Fruit fly (Drosophila melanogaster) whole organism, prepupa: ENCODE results near the gene Cht11.

Experiments used
- CG10669 ChIP-seq: fragments of 200-800 bp; sonication (Bioruptor generic); optimal IDR thresholded peaks from 3 replicates; lab custom pipeline; 2018; ENCODE audit warnings: missing biosample characterization, mild to moderate bottlenecking, missing genetic modification characterization, moderate library complexity
- CG11294 ChIP-seq: fragments of 200-800 bp; sonication (Bioruptor generic); IDR thresholded peaks from 2 replicates; pipeline ENCODE4 v1.3.6; 2022; ENCODE audit warnings: missing biosample characterization, missing genetic modification characterization
- CG11762 ChIP-seq: fragments of 200-800 bp; sonication (Bioruptor generic); optimal IDR thresholded peaks from 3 replicates; lab custom pipeline; 2016; ENCODE audit warnings: missing biosample characterization, missing genetic modification characterization; ENCODE audit not compliant: insufficient read depth
- CG11902 ChIP-seq: fragments of 200-800 bp; sonication (Bioruptor generic); optimal IDR thresholded peaks from 3 replicates; lab custom pipeline; 2016; ENCODE audit warnings: missing biosample characterization, missing genetic modification characterization
- CG15336 ChIP-seq: fragments of 200-800 bp; sonication (Bioruptor generic); IDR thresholded peaks from 2 replicates; pipeline ENCODE4 v1.3.6; 2022; ENCODE audit warnings: missing biosample characterization, missing genetic modification characterization
- CG16779 ChIP-seq: fragments of 200-800 bp; sonication (Bioruptor generic); optimal IDR thresholded peaks from 3 replicates; lab custom pipeline; 2017; ENCODE audit warnings: missing biosample characterization, mild to moderate bottlenecking, missing genetic modification characterization
- CG32006 ChIP-seq: fragments of 200-800 bp; sonication (Bioruptor generic); optimal IDR thresholded peaks from 3 replicates; lab custom pipeline; 2017; ENCODE audit warnings: missing biosample characterization, mild to moderate bottlenecking, missing genetic modification characterization
- CG3919 ChIP-seq: fragments of 200-800 bp; sonication (Bioruptor generic); optimal IDR thresholded peaks from 3 replicates; lab custom pipeline; 2016; ENCODE audit warnings: missing biosample characterization, missing genetic modification characterization
- CG4318 ChIP-seq: fragments of 200-800 bp; sonication (Bioruptor generic); optimal IDR thresholded peaks from 3 replicates; lab custom pipeline; 2017; ENCODE audit warnings: missing biosample characterization, mild to moderate bottlenecking, missing genetic modification characterization
- CG6163 ChIP-seq: fragments of 200-800 bp; sonication (Bioruptor generic); IDR thresholded peaks from 3 replicates; pipeline ENCODE4 v1.3.6; 2022; ENCODE audit warnings: missing biosample characterization, missing genetic modification characterization
- CG6276 ChIP-seq: fragments of 200-800 bp; sonication (Bioruptor generic); optimal IDR thresholded peaks from 2 replicates; lab custom pipeline; 2017; ENCODE audit warnings: missing biosample characterization, mild to moderate bottlenecking, missing genetic modification characterization
- CG6792 ChIP-seq: fragments of 200-800 bp; sonication (Bioruptor generic); optimal IDR thresholded peaks from 3 replicates; lab custom pipeline; 2016; ENCODE audit warnings: missing biosample characterization, missing genetic modification characterization
- CG6854 ChIP-seq: fragments of 200-800 bp; sonication (Bioruptor generic); optimal IDR thresholded peaks from 2 replicates; lab custom pipeline; 2017; ENCODE audit warnings: missing biosample characterization, mild to moderate bottlenecking, missing genetic modification characterization
- CG8119 ChIP-seq: fragments of 200-800 bp; sonication (Bioruptor generic); IDR thresholded peaks from 3 replicates; pipeline ENCODE4 v1.3.6; 2022; ENCODE audit warnings: missing biosample characterization, missing genetic modification characterization
- CG8319 ChIP-seq: fragments of 200-800 bp; sonication (Bioruptor generic); optimal IDR thresholded peaks from 3 replicates; lab custom pipeline; 2016; ENCODE audit warnings: missing biosample characterization, missing genetic modification characterization
- CG8632 ChIP-seq: fragments of 200-800 bp; sonication (Bioruptor generic); optimal IDR thresholded peaks from 3 replicates; lab custom pipeline; 2016; ENCODE audit warnings: missing biosample characterization, missing genetic modification characterization
- CG9139 ChIP-seq: fragments of 200-800 bp; sonication (Bioruptor generic); optimal IDR thresholded peaks from 3 replicates; lab custom pipeline; 2017; ENCODE audit warnings: missing biosample characterization, mild to moderate bottlenecking, missing genetic modification characterization
- Eip78C ChIP-seq: fragments of 200-800 bp; sonication (Bioruptor generic); peaks from one replicate; lab custom pipeline; 2016; ENCODE audit warnings: missing biosample characterization, missing genetic modification characterization
- Eip93F ChIP-seq: fragments of 200-800 bp; sonication (Bioruptor generic); optimal IDR thresholded peaks from 2 replicates; lab custom pipeline; 2016; ENCODE audit warnings: missing biosample characterization, mild to moderate bottlenecking, missing genetic modification characterization
- Ets21C ChIP-seq: fragments of 200-800 bp; sonication (Bioruptor generic); optimal IDR thresholded peaks from 3 replicates; lab custom pipeline; 2016; ENCODE audit warnings: missing biosample characterization, missing genetic modification characterization
- Hr38 ChIP-seq: sonication (Bioruptor generic); optimal IDR thresholded peaks from 2 replicates; lab custom pipeline; 2016; ENCODE audit warnings: missing biosample characterization, missing genetic modification characterization
- Hr39 ChIP-seq: fragments of 200-800 bp; sonication (Bioruptor generic); optimal IDR thresholded peaks from 2 replicates; lab custom pipeline; 2016; ENCODE audit warnings: missing biosample characterization, missing genetic modification characterization
- Hr4 ChIP-seq: fragments of 200-800 bp; sonication (Bioruptor generic); optimal IDR thresholded peaks from 3 replicates; lab custom pipeline; 2016; ENCODE audit warnings: missing biosample characterization, missing genetic modification characterization
- Met ChIP-seq: fragments of 200-800 bp; sonication (Bioruptor generic); optimal IDR thresholded peaks from 3 replicates; lab custom pipeline; 2016; ENCODE audit warnings: missing biosample characterization, missing genetic modification characterization
- OdsH ChIP-seq: fragments of 200-800 bp; sonication (Bioruptor generic); optimal IDR thresholded peaks from 3 replicates; lab custom pipeline; 2016; ENCODE audit warnings: missing biosample characterization, missing genetic modification characterization
- Smox ChIP-seq: fragments of 200-800 bp; sonication (Bioruptor generic); optimal IDR thresholded peaks from 3 replicates; lab custom pipeline; 2016; ENCODE audit warnings: missing biosample characterization, missing genetic modification characterization
- Sox102F ChIP-seq: fragments of 200-800 bp; sonication (Bioruptor generic); optimal IDR thresholded peaks from 2 replicates; lab custom pipeline; 2016; ENCODE audit warnings: missing biosample characterization, mild to moderate bottlenecking, missing genetic modification characterization
- Sox14 ChIP-seq: fragments of 200-800 bp; sonication (Bioruptor generic); optimal IDR thresholded peaks from 3 replicates; lab custom pipeline; 2016; ENCODE audit warnings: missing biosample characterization, missing genetic modification characterization
- achi ChIP-seq: fragments of 200-800 bp; sonication (Bioruptor generic); optimal IDR thresholded peaks from 3 replicates; lab custom pipeline; 2016; ENCODE audit warnings: missing biosample characterization, missing genetic modification characterization
- acj6 ChIP-seq: fragments of 200-800 bp; sonication (Bioruptor generic); optimal IDR thresholded peaks from 3 replicates; lab custom pipeline; 2016; ENCODE audit warnings: missing biosample characterization, missing genetic modification characterization
- dac ChIP-seq: fragments of 200-800 bp; sonication (Bioruptor generic); optimal IDR thresholded peaks from 2 replicates; lab custom pipeline; 2017; ENCODE audit warnings: missing biosample characterization, mild to moderate bottlenecking, missing genetic modification characterization
- dsx ChIP-seq: fragments of 200-800 bp; optimal IDR thresholded peaks from 3 replicates; lab custom pipeline; 2019; ENCODE audit warnings: missing biosample characterization, mild to moderate bottlenecking, missing genetic modification characterization, moderate library complexity; ENCODE audit not compliant: poor library complexity, severe bottlenecking
- eg ChIP-seq: fragments of 200-800 bp; sonication (Bioruptor generic); IDR thresholded peaks from 3 replicates; pipeline ENCODE4 v1.3.6; 2022; ENCODE audit warnings: missing biosample characterization, missing genetic modification characterization
- esn ChIP-seq: fragments of 200-800 bp; sonication (Bioruptor generic); optimal IDR thresholded peaks from 2 replicates; lab custom pipeline; 2016; ENCODE audit warnings: missing biosample characterization, mild to moderate bottlenecking, missing genetic modification characterization, moderate library complexity
- fd59A ChIP-seq: fragments of 200-800 bp; sonication (Bioruptor generic); optimal IDR thresholded peaks from 2 replicates; lab custom pipeline; 2017; ENCODE audit warnings: missing biosample characterization, mild to moderate bottlenecking, missing genetic modification characterization, missing genetic modification reagents
- fd85E ChIP-seq: fragments of 200-800 bp; sonication (Bioruptor generic); optimal IDR thresholded peaks from 3 replicates; lab custom pipeline; 2016; ENCODE audit warnings: missing biosample characterization, missing genetic modification characterization
- lz ChIP-seq: fragments of 200-800 bp; sonication (Bioruptor generic); optimal IDR thresholded peaks from 3 replicates; lab custom pipeline; 2016; ENCODE audit warnings: missing biosample characterization, missing genetic modification characterization
- net ChIP-seq: fragments of 200-800 bp; sonication (Bioruptor generic); optimal IDR thresholded peaks from 3 replicates; lab custom pipeline; 2016; ENCODE audit warnings: missing biosample characterization, missing genetic modification characterization
- pdm3 ChIP-seq: fragments of 200-800 bp; sonication (Bioruptor generic); optimal IDR thresholded peaks from 3 replicates; lab custom pipeline; 2016; ENCODE audit warnings: missing biosample characterization, missing genetic modification characterization
- salr ChIP-seq, 2 experiments: fragments of 200-800 bp; sonication (Bioruptor generic); optimal IDR thresholded peaks; 3 replicates each; lab custom pipeline; 2016 to 2018; ENCODE audit warnings: missing biosample characterization in 2 of 2, missing genetic modification characterization in 2 of 2, mild to moderate bottlenecking in 1 of 2
- spab ChIP-seq: fragments of 200-800 bp; sonication (Bioruptor generic); optimal IDR thresholded peaks from 2 replicates; lab custom pipeline; 2017; ENCODE audit warnings: missing biosample characterization, mild to moderate bottlenecking, missing genetic modification characterization, missing genetic modification reagents
- ss ChIP-seq, 2 experiments: fragments of 200-800 bp; sonication (Bioruptor generic); optimal IDR thresholded peaks; 2 replicates in 1 of 2; 3 replicates in 1 of 2; lab custom pipeline; 2017 to 2018; ENCODE audit warnings: mild to moderate bottlenecking in 2 of 2, missing biosample characterization in 2 of 2, missing genetic modification characterization in 2 of 2, moderate library complexity in 1 of 2
- svp ChIP-seq: fragments of 200-800 bp; sonication (Bioruptor generic); peaks from one replicate; lab custom pipeline; 2016; ENCODE audit warnings: missing biosample characterization, missing genetic modification characterization
- topi ChIP-seq: fragments of 200-800 bp; sonication (Bioruptor generic); optimal IDR thresholded peaks from 3 replicates; lab custom pipeline; 2016; ENCODE audit warnings: missing biosample characterization, missing genetic modification characterization

Cht11 gene

DNA sequence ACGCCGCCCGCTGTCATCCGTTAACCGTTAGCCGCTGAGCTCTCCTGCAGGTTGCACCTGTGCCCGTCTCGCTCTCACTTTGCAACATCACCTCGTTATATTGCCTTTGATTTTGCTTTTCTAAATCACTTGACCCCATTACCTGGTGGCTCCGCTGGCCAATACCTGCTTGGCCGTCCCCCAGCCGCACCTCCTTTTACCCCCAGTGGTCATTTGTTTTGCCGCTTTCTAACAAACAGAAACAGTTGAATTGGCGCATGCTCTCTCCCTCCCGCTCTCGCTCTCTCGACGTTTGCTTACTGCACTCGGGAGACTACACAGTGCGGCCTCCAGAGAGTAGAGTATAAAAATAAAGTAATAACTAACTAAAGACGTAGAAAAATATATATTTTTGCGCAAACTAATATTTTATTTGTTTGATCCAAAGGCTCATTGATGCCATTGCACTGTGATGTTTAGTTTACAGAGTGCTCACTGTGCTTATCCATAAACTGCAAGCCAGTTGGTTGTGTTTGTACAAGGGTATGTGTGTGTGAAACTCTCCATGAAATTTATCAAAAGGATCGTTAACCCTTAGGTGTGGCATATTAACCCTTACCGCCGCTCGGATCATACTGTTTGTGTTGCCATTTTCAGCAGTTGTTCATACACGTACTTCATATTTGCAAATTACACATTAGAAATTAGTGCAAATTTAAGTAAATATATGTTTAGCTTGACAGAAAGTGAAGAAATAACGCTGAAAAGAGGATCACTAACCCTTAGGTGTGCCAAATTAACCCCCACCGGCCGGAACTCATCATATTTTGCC, 44.6 kb downstream of the Cht11 start (continued):
- TF ChIP-seq Eip78C (GFP tag; lab: Kevin White, UChicago), result peak; percentile 98
- peak; percentile 97 for TF ChIP-seq svp (GFP tag; lab: Kevin White, UChicago)
- TF ChIP-seq eg (GFP tag; lab: Robert Waterston, UW), result peak; percentile 98
- peak; percentile 94 for TF ChIP-seq net
- peak; percentile 96 for TF ChIP-seq pdm3 (GFP tag; lab: Kevin White, UChicago)
- no peak for TF ChIP-seq CG9139 (GFP tag; lab: Kevin White, UChicago)
- TF ChIP-seq CG10669 (GFP tag; lab: Kevin White, UChicago), result peak; percentile 80
- peak; percentile 95 for TF ChIP-seq Hr4 (GFP tag; lab: Kevin White, UChicago)
- peak; percentile 92 for TF ChIP-seq CG8632 (GFP tag; lab: Kevin White, UChicago)
- peak; percentile 17 for TF ChIP-seq CG6854
- peak; percentile 76 for TF ChIP-seq CG11902 (GFP tag; lab: Kevin White, UChicago)
- TF ChIP-seq Met, result peak; percentile 95
- peak; percentile 95 for TF ChIP-seq OdsH (GFP tag; lab: Kevin White, UChicago)
- peak; percentile 93 for TF ChIP-seq acj6 (GFP tag; lab: Kevin White, UChicago)
- peak; percentile 95 for TF ChIP-seq Sox14
- TF ChIP-seq CG8119 (GFP tag; lab: Robert Waterston, UW), result peak; percentile 98
- peak; percentile 80 for TF ChIP-seq CG16779
- peak; percentile 96 for TF ChIP-seq Hr39 (GFP tag; lab: Kevin White, UChicago)
- TF ChIP-seq achi (GFP tag; lab: Kevin White, UChicago), result peak; percentile 91
- peak; percentile 93 for TF ChIP-seq topi (GFP tag; lab: Kevin White, UChicago)
- peak; percentile 78 for TF ChIP-seq Hr38 (GFP tag; lab: Kevin White, UChicago)
- TF ChIP-seq dsx (GFP tag; lab: Kevin White, UChicago), result peak; percentile 79
- peak; percentile 88 for TF ChIP-seq CG4318 (GFP tag; lab: Kevin White, UChicago)
- TF ChIP-seq CG6163 (GFP tag; lab: Robert Waterston, UW), result peak; percentile 97
- peak; percentile 92 for TF ChIP-seq CG6792 (GFP tag; lab: Kevin White, UChicago)
- peak; percentile 71 for TF ChIP-seq CG11762
- no peak for TF ChIP-seq spab
- peak; percentile 94 for TF ChIP-seq Smox

DNA sequence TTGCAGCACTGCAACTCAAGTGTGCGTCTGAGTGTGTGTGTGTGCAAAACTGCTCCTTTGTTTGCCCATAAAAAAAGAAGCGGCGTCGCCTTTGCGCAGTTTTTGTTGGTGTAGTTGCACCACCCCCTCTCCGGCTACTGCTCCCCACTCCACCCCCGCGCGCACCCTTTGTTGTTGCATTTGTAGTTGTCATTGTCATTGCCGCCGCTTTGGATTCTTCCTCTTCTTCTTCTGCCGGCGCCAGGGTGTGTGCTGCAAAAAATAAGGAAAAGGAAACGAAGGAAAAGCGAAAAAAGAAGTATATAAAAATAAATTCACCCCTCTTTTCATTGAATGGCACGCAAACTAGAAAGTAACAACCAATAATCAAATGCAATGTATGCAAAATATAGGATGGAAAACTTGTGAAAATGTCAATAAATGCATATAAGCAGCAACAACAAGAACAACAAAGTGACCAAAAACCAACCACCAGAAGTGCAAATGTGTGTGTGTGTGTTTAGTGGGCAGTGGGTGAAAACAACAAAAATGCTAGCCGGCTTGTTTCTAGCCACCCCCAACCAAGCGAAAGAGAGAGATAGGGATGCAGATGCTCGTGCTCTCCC, 45.3 kb downstream of the Cht11 start:
- TF ChIP-seq dac (GFP tag; lab: Kevin White, UChicago) (no peak), dsx (GFP tag; lab: Kevin White, UChicago) (no peak), CG6163 (GFP tag; lab: Robert Waterston, UW) (peak; percentile 24; the same call in 1 of the 3 replicates), Hr38 (GFP tag; lab: Kevin White, UChicago) (no peak), CG10669 (GFP tag; lab: Kevin White, UChicago) (peak; percentile 5), CG9139 (GFP tag; lab: Kevin White, UChicago) (peak; percentile 41), Sox14 (peak; percentile 83), Met (no peak), ss (GFP tag; optimal IDR thresholded peaks at IDR 0.05; lab: Kevin White, UChicago) (peak; percentile 36 to 44), OdsH (GFP tag; lab: Kevin White, UChicago) (no peak), fd85E (GFP tag; lab: Kevin White, UChicago) (no peak), esn (GFP tag; lab: Kevin White, UChicago) (no peak)

DNA sequence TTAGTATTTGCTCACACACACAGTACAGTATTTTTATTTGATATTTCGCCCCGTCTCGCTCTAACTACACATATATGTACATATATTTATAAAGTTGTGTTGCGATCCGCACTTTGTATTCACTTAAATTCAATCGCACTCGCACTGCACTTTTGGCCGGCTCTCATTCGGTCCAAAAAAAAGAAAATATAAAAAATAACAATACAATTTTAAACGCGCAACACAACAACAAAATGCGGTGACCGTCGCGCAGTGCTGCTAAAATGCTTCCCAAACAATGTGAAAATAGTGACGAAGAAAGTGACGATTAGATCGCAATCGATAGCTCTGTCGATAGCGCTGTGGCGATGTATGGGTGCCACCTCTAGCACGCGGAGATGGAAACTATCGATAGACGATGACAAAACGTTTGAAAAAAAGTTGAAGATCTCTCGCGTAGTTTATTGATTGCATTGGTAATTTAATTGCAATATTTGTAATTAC, 46.0 kb downstream of the Cht11 start, which contains the start of the genes C3G and pod1:
Gene C3G (minus strand): TSS at position 282 of the 483 bp plus-strand sequence.
Gene pod1 (plus strand): TSS at position 373 of the 483 bp plus-strand sequence.
- TF ChIP-seq svp (GFP tag; lab: Kevin White, UChicago) (peak; percentile 55), CG8319 (GFP tag; lab: Kevin White, UChicago) (no peak), CG6276 (GFP tag; lab: Kevin White, UChicago) (no peak), salr (GFP tag; optimal IDR thresholded peaks at IDR 0.05; lab: Kevin White, UChicago) (no peak), spab (no peak), Hr39 (GFP tag; lab: Kevin White, UChicago) (peak; percentile 27), CG10669 (GFP tag; lab: Kevin White, UChicago) (no peak), acj6 (GFP tag; lab: Kevin White, UChicago) (no peak), CG15336 (GFP tag; lab: Robert Waterston, UW) (no peak), CG4318 (GFP tag; lab: Kevin White, UChicago) (no peak), Sox14 (no peak), CG6854 (no peak), CG3919 (GFP tag; lab: Kevin White, UChicago) (peak; percentile 28), lz (GFP tag; lab: Kevin White, UChicago) (peak; percentile 28), Ets21C (GFP tag; lab: Kevin White, UChicago) (no peak), fd59A (no peak), CG11294 (GFP tag; lab: Robert Waterston, UW) (no peak), CG32006 (GFP tag; lab: Kevin White, UChicago) (no peak), Eip93F (GFP tag; lab: Kevin White, UChicago) (peak; percentile 15), Sox102F (GFP tag; lab: Kevin White, UChicago) (peak; percentile 56)
